Fruit fly (Drosophila melanogaster): ENCODE measurements around the gene CG32548.
A peak's percentile ranks its signal among the peaks of the same experiment; 100 is the strongest.

CG32548 gene

DNA sequence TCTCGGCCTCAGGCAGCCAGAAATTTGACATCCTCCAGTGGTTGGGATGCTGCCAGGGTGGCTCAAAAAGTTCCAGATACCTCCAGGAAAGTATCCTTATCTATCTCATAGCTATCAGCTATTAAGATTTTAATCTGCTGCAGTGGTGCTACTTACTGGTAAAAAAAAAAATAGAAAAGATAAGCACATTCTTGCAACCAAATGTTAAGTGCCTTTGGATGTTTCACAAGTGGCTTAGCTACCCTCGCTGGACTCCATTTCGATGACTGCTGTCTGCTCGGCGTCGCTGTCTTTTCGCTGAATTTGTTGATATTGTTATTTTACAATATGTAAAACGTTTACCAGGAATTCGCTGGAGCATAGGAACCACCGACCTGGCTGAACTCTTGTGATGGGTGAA, 12.3 kb upstream of the CG32548 start (continued):
- TF ChIP-seq slbo (GFP tag; IDR thresholded peaks at IDR 0.05), result peak; percentile 36
- no peak for TF ChIP-seq nerfin-2 (GFP tag; IDR thresholded peaks at IDR 0.05; ENCODE audit: partially characterized antibody)
- TF ChIP-seq br (optimal IDR thresholded peaks at IDR 0.05), result no peak
- peak; percentile 1 for TF ChIP-seq lab (GFP tag; optimal IDR thresholded peaks at IDR 0.05)

DNA sequence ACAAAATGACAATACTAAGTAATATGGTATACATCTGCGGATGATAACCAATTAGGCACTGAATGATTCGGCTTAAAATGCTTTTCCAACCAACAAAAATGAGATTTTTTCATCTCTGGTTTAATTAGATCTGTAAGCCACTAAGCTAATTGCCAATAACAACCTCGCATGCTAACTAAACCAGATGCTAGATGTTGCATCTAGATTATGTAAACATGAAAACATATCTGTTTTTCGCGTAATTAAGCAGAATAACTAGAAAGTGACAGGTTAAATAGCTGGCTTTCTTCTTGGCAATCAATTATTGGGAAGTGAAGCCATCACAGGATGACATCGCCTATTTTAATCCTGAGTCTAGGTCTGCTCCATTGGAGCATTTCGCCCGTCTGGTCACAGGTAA, 1.0 kb downstream of the CG32548 start, which contains the start of gene CG43841:
TSS of gene CG43841 (plus strand) at position 301 of the 400 bp plus-strand sequence.
- TF ChIP-seq CG12769 (tag; optimal IDR thresholded peaks at IDR 0.05) (no peak), nerfin-2 (GFP tag; IDR thresholded peaks at IDR 0.05; ENCODE audit: partially characterized antibody) (no peak), CG42726 (GFP tag; IDR thresholded peaks at IDR 0.05; ENCODE audit: partially characterized antibody) (no peak)

DNA sequence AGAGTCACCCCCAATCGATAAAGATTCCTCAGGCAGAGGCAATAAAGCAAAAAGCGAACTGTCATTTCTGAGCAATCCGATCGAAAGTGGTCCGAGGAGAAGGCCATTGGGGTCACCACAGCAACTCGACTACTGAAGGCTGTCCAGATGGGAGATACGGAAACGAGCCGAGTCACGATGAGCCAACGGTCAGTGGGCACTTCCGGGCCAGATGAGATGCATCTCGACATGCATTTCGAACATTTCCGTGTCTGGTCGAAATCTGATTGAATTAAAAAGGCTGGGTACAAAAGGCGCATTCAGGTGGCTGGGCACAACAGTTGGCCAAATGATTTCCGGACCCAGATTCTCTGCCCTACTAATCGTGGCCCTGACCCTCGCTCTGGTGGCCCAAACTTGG, 1.8 kb downstream of the CG32548 start, which contains the start of gene CG32551:
TSS of gene CG32551 (plus strand) at position 301 of the 400 bp plus-strand sequence.
- TF ChIP-seq CG18011 (GFP tag; optimal IDR thresholded peaks at IDR 0.05), result no peak
- no peak for TF ChIP-seq CG6654 (GFP tag; optimal IDR thresholded peaks at IDR 0.05)
- TF ChIP-seq CG8924 (tag; optimal IDR thresholded peaks at IDR 0.05), result no peak
- no peak for TF ChIP-seq CG12071 (GFP tag; optimal IDR thresholded peaks at IDR 0.05)
- TF ChIP-seq Med (GFP tag), result no peak
- no peak for TF ChIP-seq Poxn (GFP tag; IDR thresholded peaks at IDR 0.05)
- no peak for TF ChIP-seq chn (GFP tag; optimal IDR thresholded peaks at IDR 0.05)
- no peak for TF ChIP-seq unpg (GFP tag; optimal IDR thresholded peaks at IDR 0.05)
- TF ChIP-seq Atf6 (GFP tag; IDR thresholded peaks at IDR 0.05), result no peak
- TF ChIP-seq Spps (tag; optimal IDR thresholded peaks at IDR 0.05), result no peak
- no peak for TF ChIP-seq HLH54F (GFP tag; optimal IDR thresholded peaks at IDR 0.05)
- no peak for TF ChIP-seq CG12299 (tag; optimal IDR thresholded peaks at IDR 0.05)
- TF ChIP-seq CG11247 (GFP tag; IDR thresholded peaks at IDR 0.05), result no peak

DNA sequence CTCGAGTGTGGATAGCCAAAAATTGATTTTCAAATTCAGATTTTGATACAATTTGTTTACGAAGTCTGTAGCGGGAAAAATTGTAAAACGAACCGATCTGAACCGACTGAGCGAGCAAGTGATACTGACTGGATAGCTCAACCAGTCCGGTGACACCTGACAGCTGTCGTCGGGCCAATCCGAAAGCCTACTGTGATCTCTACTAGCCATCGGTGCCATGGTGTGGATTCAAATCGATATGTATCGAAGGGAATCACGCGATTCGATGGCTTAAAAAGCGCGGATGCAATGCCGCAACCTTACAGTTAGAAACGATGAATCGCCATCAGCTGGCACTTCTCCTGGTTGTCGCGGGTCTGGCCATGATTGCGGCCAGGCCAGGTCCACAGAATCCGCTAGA, 3.2 kb downstream of the CG32548 start, which contains the start of gene CG6290:
TSS of gene CG6290 (plus strand) at position 301 of the 400 bp plus-strand sequence.
- TF ChIP-seq Hsf (GFP tag; optimal IDR thresholded peaks at IDR 0.05) (no peak), Jarid2 (GFP tag; optimal IDR thresholded peaks at IDR 0.05) (no peak)

DNA sequence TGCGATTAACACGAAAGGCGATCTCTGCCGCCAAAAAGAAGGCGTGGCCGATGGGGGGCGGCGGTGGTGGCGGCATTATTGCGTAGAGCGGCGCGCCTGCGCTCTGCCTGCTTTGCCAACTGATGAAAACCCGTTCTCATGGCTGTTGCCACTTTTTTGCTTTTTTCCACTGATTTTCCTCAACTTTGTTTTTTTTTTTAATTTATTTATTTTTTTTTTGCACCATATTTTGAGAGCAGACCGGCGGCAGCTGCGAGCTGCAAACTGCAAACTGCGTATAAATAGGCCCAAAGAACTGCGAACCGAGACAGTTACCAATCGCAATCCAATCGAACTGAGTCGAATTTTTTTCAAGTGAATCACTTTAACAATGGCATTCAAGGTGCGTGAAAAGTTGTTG, 18.3 kb downstream of the CG32548 start, which contains the start of gene CG42323:
TSS of gene CG42323 (plus strand) at position 302 of the 400 bp plus-strand sequence.
- TF ChIP-seq Drgx (GFP tag; IDR thresholded peaks at IDR 0.05), result 0 out of 2 replicates have a peak, but pooled peaks have one; percentile 37
- peak; percentile 89 for TF ChIP-seq Ets65A (GFP tag)
- no peak for TF ChIP-seq CG15269 (tag; optimal IDR thresholded peaks at IDR 0.05)
- TF ChIP-seq CG17186 (GFP tag; optimal IDR thresholded peaks at IDR 0.05), result no peak
- TF ChIP-seq luna (GFP tag; optimal IDR thresholded peaks at IDR 0.05), result no peak

DNA sequence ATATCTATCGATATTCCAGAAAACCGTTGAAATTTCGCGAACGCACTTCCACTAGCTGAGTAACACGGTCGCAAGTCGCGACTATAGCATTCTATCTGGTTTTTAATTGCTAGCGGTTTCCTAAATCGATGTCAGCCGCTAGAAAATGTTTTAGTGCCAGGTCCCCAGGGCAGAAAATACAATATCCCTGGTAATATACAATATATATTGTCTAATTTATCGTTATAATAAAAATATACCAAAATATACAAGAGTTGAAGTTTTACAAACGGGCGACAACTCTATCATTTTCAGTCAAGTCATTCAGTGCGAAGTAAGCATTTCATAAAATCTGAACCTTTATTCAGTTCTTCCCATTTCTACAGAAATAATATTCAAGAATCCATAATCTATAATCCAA, 25.3 kb downstream of the CG32548 start, which contains the start of gene CG15056:
TSS of gene CG15056 (plus strand) at position 301 of the 400 bp plus-strand sequence.
- no peak for TF ChIP-seq ssp (GFP tag; IDR thresholded peaks at IDR 0.05)
- TF ChIP-seq Lim3 (GFP tag; IDR thresholded peaks at IDR 0.05), result no peak
- TF ChIP-seq CG17802 (tag; optimal IDR thresholded peaks at IDR 0.05), result no peak
- no peak for TF ChIP-seq CG13624 (GFP tag; optimal IDR thresholded peaks at IDR 0.05)

DNA sequence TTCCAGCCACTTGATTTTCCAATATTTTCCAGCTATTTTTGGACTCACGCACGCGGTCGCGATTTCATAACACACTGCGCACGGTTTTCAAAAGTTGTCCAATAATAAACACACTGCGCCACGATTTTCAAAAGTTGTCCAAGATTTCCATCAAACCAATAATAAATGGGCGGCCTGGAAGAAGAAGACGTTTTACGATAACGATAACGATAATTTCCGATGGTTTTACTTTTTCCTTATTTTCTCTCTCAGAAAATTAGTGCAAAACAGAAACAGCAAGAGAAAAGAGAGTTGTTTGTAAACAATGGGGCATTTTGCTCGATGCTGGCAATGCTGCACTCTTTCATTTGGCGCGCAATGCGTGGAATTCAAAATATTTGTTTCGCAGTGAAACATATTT, 30.4 kb downstream of the CG32548 start, which contains the start of gene Nt5b:
TSS of gene Nt5b (minus strand) at position 207 of the 400 bp plus-strand sequence.
- TF ChIP-seq CG14860 (GFP tag; IDR thresholded peaks at IDR 0.05; ENCODE audit: partially characterized antibody) (no peak), Dad (GFP tag; optimal IDR thresholded peaks at IDR 0.05) (no peak), Ptx1 (GFP tag; IDR thresholded peaks at IDR 0.05) (no peak), CG7928 (GFP tag; optimal IDR thresholded peaks at IDR 0.05) (no peak), CG2116 (GFP tag; optimal IDR thresholded peaks at IDR 0.05) (peak; percentile 15), dm (GFP tag; optimal IDR thresholded peaks at IDR 0.05) (no peak), CG15073 (GFP tag; optimal IDR thresholded peaks at IDR 0.05) (no peak), cas (GFP tag; IDR thresholded peaks at IDR 0.05) (no peak), CG2889 (GFP tag; IDR thresholded peaks at IDR 0.05) (no peak), CG2120 (GFP tag; optimal IDR thresholded peaks at IDR 0.05) (no peak), hth (optimal IDR thresholded peaks at IDR 0.05) (no peak), CG16813 (GFP tag; IDR thresholded peaks at IDR 0.05; ENCODE audit: partially characterized antibody) (no peak), row (GFP tag; IDR thresholded peaks at IDR 0.05) (no peak)

All from whole organism, embryonic.